Fruit fly (Drosophila melanogaster): ENCODE results near the gene CG4045.

CG4045 gene

dm6 chrX:2083678-2084162, 8.0 kb upstream of the CG4045 start (continued):
- peak; percentile 63 for TF ChIP-seq CG12155 (GFP tag; optimal IDR thresholded peaks at IDR 0.05)
- no peak for TF ChIP-seq mirr (GFP tag; optimal IDR thresholded peaks at IDR 0.05)
- no peak for TF ChIP-seq lov (optimal IDR thresholded peaks at IDR 0.05)
- peak; percentile 84; the same call in 1 of the 3 replicates for TF ChIP-seq lov (GFP tag; IDR thresholded peaks at IDR 0.05)
- peak; percentile 79 for TF ChIP-seq B-H1 (GFP tag; IDR thresholded peaks at IDR 0.05)
- TF ChIP-seq maf-S (GFP tag; optimal IDR thresholded peaks at IDR 0.05): peak; percentile 74
- peak; percentile 84 for TF ChIP-seq ara (GFP tag; IDR thresholded peaks at IDR 0.05)
- peak; percentile 93 for TF ChIP-seq CG14441 (GFP tag; IDR thresholded peaks at IDR 0.05)
- TF ChIP-seq insv (GFP tag; optimal IDR thresholded peaks at IDR 0.05): no peak
- TF ChIP-seq Fer3 (tag; optimal IDR thresholded peaks at IDR 0.05): peak; percentile 56
- peak; percentile 86 for TF ChIP-seq CG9609 (GFP tag; optimal IDR thresholded peaks at IDR 0.05)
- peak; percentile 74 for TF ChIP-seq CG2678 (tag; optimal IDR thresholded peaks at IDR 0.05)
- TF ChIP-seq knrl (GFP tag; IDR thresholded peaks at IDR 0.05; ENCODE audit: partially characterized antibody): no peak
- peak; percentile 48 for TF ChIP-seq Asciz (GFP tag; optimal IDR thresholded peaks at IDR 0.05)
- peak in 1 of 3 experiments; percentile 70 for TF ChIP-seq lola (GFP tag; optimal IDR thresholded peaks at IDR 0.05)
- peak; percentile 59; the same call in 1 of the 2 replicates for TF ChIP-seq Adf1 (GFP tag; IDR thresholded peaks at IDR 0.05)
- peak; percentile 73 for TF ChIP-seq dmrt11E (tag; optimal IDR thresholded peaks at IDR 0.05)
- TF ChIP-seq E2f2 (GFP tag; IDR thresholded peaks at IDR 0.05): peak; percentile 68
- TF ChIP-seq CG1603 (tag; optimal IDR thresholded peaks at IDR 0.05): peak; percentile 94
- TF ChIP-seq exex (tag; optimal IDR thresholded peaks at IDR 0.05): no peak
- peak; percentile 74 for TF ChIP-seq CG1792 (GFP tag; optimal IDR thresholded peaks at IDR 0.05)
- peak; percentile 90 for TF ChIP-seq ci (GFP tag; IDR thresholded peaks at IDR 0.05)
- TF ChIP-seq CG11695 (GFP tag; IDR thresholded peaks at IDR 0.05): peak; percentile 82
- peak; percentile 81 for TF ChIP-seq lilli (GFP tag; optimal IDR thresholded peaks at IDR 0.05)
- TF ChIP-seq tna (GFP tag; IDR thresholded peaks at IDR 0.05; ENCODE audit: partially characterized antibody): 0 out of 2 replicates have a peak, but pooled peaks have one; percentile 27
- peak; percentile 77 for TF ChIP-seq ase (GFP tag; IDR thresholded peaks at IDR 0.05)
- TF ChIP-seq tio (GFP tag; optimal IDR thresholded peaks at IDR 0.05): peak; percentile 49
- peak; percentile 57; the same call in 1 of the 3 replicates for TF ChIP-seq C15 (GFP tag; IDR thresholded peaks at IDR 0.05)
- peak; percentile 48 for TF ChIP-seq nerfin-1 (tag; optimal IDR thresholded peaks at IDR 0.05)
- TF ChIP-seq Oli (tag; optimal IDR thresholded peaks at IDR 0.05): peak; percentile 84
- TF ChIP-seq CG31388 (GFP tag; optimal IDR thresholded peaks at IDR 0.05): peak; percentile 41
- TF ChIP-seq Fer1 (GFP tag; optimal IDR thresholded peaks at IDR 0.05): peak; percentile 79
- TF ChIP-seq schlank (tag; optimal IDR thresholded peaks at IDR 0.05): peak; percentile 28
- TF ChIP-seq tgo (GFP tag; IDR thresholded peaks at IDR 0.05): peak; percentile 84
- TF ChIP-seq Opbp (GFP tag; IDR thresholded peaks at IDR 0.05; ENCODE audit: partially characterized antibody): no peak
- TF ChIP-seq Lpt (GFP tag; optimal IDR thresholded peaks at IDR 0.05): no peak
- peak; percentile 81 for TF ChIP-seq Chrac-16 (GFP tag; optimal IDR thresholded peaks at IDR 0.05)
- no peak for TF ChIP-seq Hey (tag; optimal IDR thresholded peaks at IDR 0.05)
- TF ChIP-seq CG6654 (GFP tag; optimal IDR thresholded peaks at IDR 0.05): peak; percentile 41
- no peak for TF ChIP-seq Lhr (GFP tag; optimal IDR thresholded peaks at IDR 0.05)
- peak; percentile 55; the same call in 1 of the 2 replicates for TF ChIP-seq danr (GFP tag; IDR thresholded peaks at IDR 0.05)
- no peak for TF ChIP-seq CG16779 (GFP tag; IDR thresholded peaks at IDR 0.05)
- no peak for TF ChIP-seq Kr (GFP tag; optimal IDR thresholded peaks at IDR 0.05)
- peak; percentile 72 for TF ChIP-seq jing (GFP tag; optimal IDR thresholded peaks at IDR 0.05)
- TF ChIP-seq lab (GFP tag; optimal IDR thresholded peaks at IDR 0.05): peak; percentile 82
- TF ChIP-seq Lim3 (GFP tag; IDR thresholded peaks at IDR 0.05): peak; percentile 64
- peak; percentile 87 for TF ChIP-seq CG17328 (GFP tag; IDR thresholded peaks at IDR 0.05)
- peak; percentile 88 for TF ChIP-seq stc (GFP tag; IDR thresholded peaks at IDR 0.05)
- TF ChIP-seq h (optimal IDR thresholded peaks at IDR 0.05): no peak
- peak; percentile 30 for TF ChIP-seq ftz-f1 (GFP tag; optimal IDR thresholded peaks at IDR 0.05)
- TF ChIP-seq CG33557 (GFP tag; optimal IDR thresholded peaks at IDR 0.05): peak; percentile 63

Data from whole organism, embryonic.